Worm (Caenorhabditis elegans) whole organism, mixed stage, embryonic: ENCODE data around the gene T04C12.11.

Experiments used
- M03D4.4 ChIP-seq: sonication (generic microtip); optimal IDR thresholded peaks from 2 replicates; lab custom pipeline; 2017; ENCODE audit warnings: mild to moderate bottlenecking, missing genetic modification characterization, missing compliant biosample characterization
- bed-3 ChIP-seq: fragments of 200-800 bp; sonication (Bioruptor generic); optimal IDR thresholded peaks from 3 replicates; lab custom pipeline; 2018; ENCODE audit warnings: mild to moderate bottlenecking, missing genetic modification characterization, moderate library complexity, missing compliant biosample characterization
- blmp-1 ChIP-seq: fragments of 150-350 bp; optimal IDR thresholded peaks from 2 replicates; lab custom pipeline; 2014; ENCODE audit warnings: missing biosample characterization, missing genetic modification characterization
- ceh-39 ChIP-seq: fragments of 150-350 bp; optimal IDR thresholded peaks from 2 replicates; lab custom pipeline; 2014; ENCODE audit warnings: missing biosample characterization, missing genetic modification characterization
- ceh-43 ChIP-seq: fragments of 200-800 bp; sonication (Bioruptor generic); optimal IDR thresholded peaks from 2 replicates; lab custom pipeline; 2018; ENCODE audit warnings: mild to moderate bottlenecking, missing genetic modification characterization, moderate library complexity, missing compliant biosample characterization
- ceh-83 ChIP-seq: fragments of 200-800 bp; sonication (Bioruptor generic); optimal IDR thresholded peaks from 2 replicates; lab custom pipeline; 2018; ENCODE audit warnings: mild to moderate bottlenecking, missing genetic modification characterization, missing compliant biosample characterization
- ces-1 ChIP-seq: fragments of 150-350 bp; optimal IDR thresholded peaks from 2 replicates; lab custom pipeline; 2014; ENCODE audit warnings: missing biosample characterization, missing genetic modification reagents, missing genetic modification characterization
- cnd-1 ChIP-seq: fragments of 200-800 bp; sonication (Bioruptor generic); optimal IDR thresholded peaks from 2 replicates; lab custom pipeline; 2018; ENCODE audit warnings: mild to moderate bottlenecking, missing genetic modification characterization, missing compliant biosample characterization
- drap-1 ChIP-seq: fragments of 200-800 bp; sonication (Bioruptor generic); optimal IDR thresholded peaks from 3 replicates; lab custom pipeline; 2018; ENCODE audit warnings: mild to moderate bottlenecking, missing genetic modification characterization, missing compliant biosample characterization
- elt-1 ChIP-seq: sonication (generic microtip); optimal IDR thresholded peaks from 2 replicates; lab custom pipeline; 2017; ENCODE audit warnings: missing genetic modification characterization, mild to moderate bottlenecking, missing compliant biosample characterization, antibody characterized with exemption, moderate library complexity, borderline replicate concordance; ENCODE audit not compliant: insufficient read depth
- elt-3 ChIP-seq: fragments of 150-350 bp; optimal IDR thresholded peaks from 2 replicates; lab custom pipeline; 2014; ENCODE audit warnings: missing biosample characterization, missing genetic modification characterization
- flh-1 ChIP-seq: fragments of 200-800 bp; sonication (Bioruptor generic); optimal IDR thresholded peaks from 2 replicates; lab custom pipeline; 2018; ENCODE audit warnings: mild to moderate bottlenecking, missing genetic modification characterization, moderate library complexity, missing compliant biosample characterization
- ham-2 ChIP-seq: fragments of 200-800 bp; sonication (Bioruptor generic); optimal IDR thresholded peaks from 2 replicates; lab custom pipeline; 2018; ENCODE audit warnings: mild to moderate bottlenecking, missing genetic modification characterization, missing compliant biosample characterization
- hlh-1 ChIP-seq: fragments of 150-350 bp; optimal IDR thresholded peaks from 2 replicates; lab custom pipeline; 2014; ENCODE audit warnings: missing biosample characterization, missing genetic modification reagents, missing genetic modification characterization
- lin-13 ChIP-seq: fragments of 150-350 bp; optimal IDR thresholded peaks from 2 replicates; lab custom pipeline; 2014; ENCODE audit warnings: missing biosample characterization, missing genetic modification characterization
- lin-32 ChIP-seq: fragments of 200-800 bp; sonication (Bioruptor generic); optimal IDR thresholded peaks from 2 replicates; lab custom pipeline; 2018; ENCODE audit warnings: mild to moderate bottlenecking, missing genetic modification characterization, missing compliant biosample characterization
- lsy-2 ChIP-seq: fragments of 150-350 bp; optimal IDR thresholded peaks from 2 replicates; lab custom pipeline; 2014; ENCODE audit warnings: missing biosample characterization, missing genetic modification characterization
- mab-5 ChIP-seq: fragments of 150-350 bp; optimal IDR thresholded peaks from 2 replicates; lab custom pipeline; 2014; ENCODE audit warnings: missing biosample characterization, missing genetic modification characterization
- mep-1 ChIP-seq: fragments of 150-350 bp; optimal IDR thresholded peaks from 2 replicates; lab custom pipeline; 2017; ENCODE audit warnings: missing biosample characterization, missing genetic modification reagents, missing genetic modification characterization, inconsistent platforms
- mls-2 ChIP-seq: sonication (generic microtip); optimal IDR thresholded peaks from 2 replicates; lab custom pipeline; 2016; ENCODE audit warnings: mild to moderate bottlenecking, missing genetic modification characterization, moderate library complexity, missing compliant biosample characterization
- nhr-12 ChIP-seq: fragments of 150-350 bp; optimal IDR thresholded peaks from 2 replicates; lab custom pipeline; 2014; ENCODE audit warnings: missing biosample characterization, missing genetic modification characterization
- nhr-2 ChIP-seq: fragments of 150-350 bp; optimal IDR thresholded peaks from 2 replicates; lab custom pipeline; 2014; ENCODE audit warnings: missing biosample characterization, missing genetic modification characterization
- nhr-237 ChIP-seq: fragments of 150-350 bp; optimal IDR thresholded peaks from 2 replicates; lab custom pipeline; 2014; ENCODE audit warnings: missing biosample characterization, missing genetic modification characterization
- nhr-28 ChIP-seq: fragments of 150-350 bp; optimal IDR thresholded peaks from 2 replicates; lab custom pipeline; 2014; ENCODE audit warnings: missing biosample characterization, missing genetic modification characterization
- nhr-76 ChIP-seq: sonication (generic microtip); optimal IDR thresholded peaks from 2 replicates; lab custom pipeline; 2017; ENCODE audit warnings: missing biosample characterization, missing genetic modification characterization
- pha-4 ChIP-seq: fragments of 150-350 bp; optimal IDR thresholded peaks from 2 replicates; lab custom pipeline; 2018; ENCODE audit warnings: missing biosample characterization, missing genetic modification reagents, missing genetic modification characterization
- sem-2 ChIP-seq: fragments of 200-800 bp; sonication (Bioruptor generic); optimal IDR thresholded peaks from 2 replicates; lab custom pipeline; 2018; ENCODE audit warnings: mild to moderate bottlenecking, missing genetic modification characterization, missing compliant biosample characterization
- snpc-4 ChIP-seq: fragments of 150-350 bp; optimal IDR thresholded peaks from 2 replicates; lab custom pipeline; 2014; ENCODE audit warnings: missing biosample characterization, missing genetic modification characterization
- sptf-1 ChIP-seq: sonication (generic microtip); optimal IDR thresholded peaks from 2 replicates; lab custom pipeline; 2017; ENCODE audit warnings: mild to moderate bottlenecking, missing genetic modification characterization, moderate library complexity, missing compliant biosample characterization
- tbx-8 ChIP-seq: fragments of 200-800 bp; sonication (Bioruptor generic); optimal IDR thresholded peaks from 2 replicates; lab custom pipeline; 2018; ENCODE audit warnings: mild to moderate bottlenecking, missing genetic modification characterization, moderate library complexity, missing compliant biosample characterization
- unc-120 ChIP-seq: sonication (generic microtip); optimal IDR thresholded peaks from 2 replicates; lab custom pipeline; 2017; ENCODE audit warnings: missing genetic modification characterization, missing compliant biosample characterization; ENCODE audit not compliant: poor library complexity, severe bottlenecking
- unc-39 ChIP-seq: fragments of 150-350 bp; optimal IDR thresholded peaks from 2 replicates; lab custom pipeline; 2014; ENCODE audit warnings: missing biosample characterization, missing genetic modification characterization
- unc-62 ChIP-seq: fragments of 150-350 bp; optimal IDR thresholded peaks from 2 replicates; lab custom pipeline; 2014; ENCODE audit warnings: missing biosample characterization, missing genetic modification reagents, missing genetic modification characterization
- zip-8 ChIP-seq: fragments of 150-350 bp; optimal IDR thresholded peaks from 2 replicates; lab custom pipeline; 2014; ENCODE audit warnings: missing biosample characterization, missing genetic modification characterization
- ztf-11 ChIP-seq: fragments of 150-350 bp; optimal IDR thresholded peaks from 2 replicates; lab custom pipeline; 2014; ENCODE audit warnings: missing biosample characterization, missing genetic modification characterization

T04C12.11 gene

DNA sequence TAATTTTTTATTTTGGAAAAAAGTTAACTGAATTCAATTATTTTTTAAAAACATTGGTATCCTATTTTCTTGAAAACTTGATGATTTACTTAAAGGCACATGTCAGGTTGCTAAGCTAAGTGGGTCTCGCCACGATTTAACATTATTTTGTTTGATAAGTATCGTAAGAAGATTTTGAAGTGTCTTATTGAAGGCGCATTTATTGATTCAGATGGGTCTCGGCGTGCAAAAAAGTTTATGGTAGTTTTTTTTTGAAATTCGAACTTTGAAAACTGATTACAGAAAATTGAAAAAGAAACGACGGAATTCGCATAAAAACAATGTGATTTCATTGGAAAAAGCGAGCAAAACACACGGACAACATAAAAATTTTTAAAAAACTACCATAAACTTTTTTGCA lies 22.9 kb upstream of the T04C12.11 start:
- TF ChIP-seq nhr-237 (tag; lab: Kevin White, UChicago) (no peak), M03D4.4 (tag; lab: Kevin White, UChicago) (no peak), sem-2 (GFP tag; lab: Kevin White, UChicago) (no peak), flh-1 (GFP tag; lab: Kevin White, UChicago) (no peak), lin-32 (no peak), nhr-2 (tag; lab: Kevin White, UChicago) (no peak), nhr-76 (no peak), snpc-4 (tag; lab: Kevin White, UChicago) (no peak), lsy-2 (no peak), ceh-43 (GFP tag; lab: Kevin White, UChicago) (no peak), lin-13 (tag; lab: Kevin White, UChicago) (no peak), pha-4 (no peak), ham-2 (GFP tag; lab: Kevin White, UChicago) (no peak), drap-1 (GFP tag; lab: Kevin White, UChicago) (no peak), ztf-11 (no peak)

ce11 chrV:11082475-11082874 lies 22.4 kb upstream of the T04C12.11 start:
- TF ChIP-seq ztf-11 (no peak), nhr-28 (no peak), nhr-2 (tag; lab: Kevin White, UChicago) (no peak), ceh-83 (GFP tag; lab: Kevin White, UChicago) (no peak), lin-13 (tag; lab: Kevin White, UChicago) (no peak), ces-1 (GFP tag; lab: Kevin White, UChicago) (no peak), mls-2 (tag; lab: Kevin White, UChicago) (no peak), snpc-4 (tag; lab: Kevin White, UChicago) (no peak), M03D4.4 (tag; lab: Kevin White, UChicago) (peak; percentile 27), nhr-12 (no peak), mab-5 (tag; lab: Kevin White, UChicago) (no peak), drap-1 (GFP tag; lab: Kevin White, UChicago) (no peak), sptf-1 (no peak), ceh-39 (tag; lab: Kevin White, UChicago) (no peak), pha-4 (peak; percentile 54), cnd-1 (tag; lab: Kevin White, UChicago) (no peak), bed-3 (GFP tag; lab: Kevin White, UChicago) (no peak), ceh-43 (GFP tag; lab: Kevin White, UChicago) (no peak), hlh-1 (tag; lab: Kevin White, UChicago) (peak; percentile 76), unc-39 (tag; lab: Kevin White, UChicago) (no peak), mep-1 (tag; lab: Kevin White, UChicago) (peak; percentile 36), blmp-1 (tag; lab: Kevin White, UChicago) (no peak), ham-2 (GFP tag; lab: Kevin White, UChicago) (no peak), unc-62 (GFP tag; lab: Kevin White, UChicago) (peak; percentile 58), elt-3 (no peak), sem-2 (GFP tag; lab: Kevin White, UChicago) (no peak), unc-120 (tag; lab: Kevin White, UChicago) (peak; percentile 90), lsy-2 (no peak), flh-1 (GFP tag; lab: Kevin White, UChicago) (no peak), lin-32 (no peak), nhr-76 (no peak), tbx-8 (GFP tag; lab: Kevin White, UChicago) (no peak), elt-1 (tag; lab: Kevin White, UChicago) (no peak), nhr-237 (tag; lab: Kevin White, UChicago) (peak; percentile 50), zip-8 (tag; lab: Kevin White, UChicago) (no peak)

DNA sequence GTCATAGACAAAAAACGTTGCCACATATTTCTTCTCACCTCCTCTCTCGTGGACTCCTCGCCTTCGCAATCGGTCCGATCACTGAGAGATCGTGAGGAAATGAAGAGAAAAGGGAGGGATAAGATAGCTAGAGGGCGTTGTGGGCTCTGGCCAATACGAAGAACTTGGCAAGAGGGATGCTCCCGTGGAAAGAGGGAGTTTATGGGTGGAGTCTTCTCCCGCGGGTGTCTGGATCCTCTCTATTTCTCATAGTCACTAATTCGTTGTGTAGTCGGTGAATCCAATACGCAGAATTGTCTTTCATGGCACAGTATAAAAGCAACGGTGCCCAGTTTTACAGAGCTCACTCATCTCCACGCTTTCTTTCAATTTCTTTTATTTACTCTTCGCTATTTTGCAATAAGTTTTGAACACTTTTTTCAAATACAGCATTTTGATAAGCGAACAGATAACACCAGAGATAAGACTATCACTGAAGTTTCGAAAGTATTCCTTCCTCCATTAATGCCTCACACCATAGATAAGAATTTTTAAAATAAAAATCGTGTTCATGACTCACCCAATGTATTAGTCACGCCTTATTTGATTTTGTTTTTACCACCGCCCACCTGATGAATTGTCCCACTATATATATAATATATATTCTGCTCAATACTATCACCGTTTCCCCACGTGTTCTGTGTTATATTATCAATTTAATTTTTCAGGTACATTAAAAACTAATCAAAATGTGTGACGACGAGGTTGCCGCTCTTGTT lies 20.4 kb upstream of the T04C12.11 start, which contains the start of gene act-1:
Gene act-1, plus strand, starts transcription at position 708 of the 758 bp plus-strand sequence.
- TF ChIP-seq sptf-1 (peak; percentile 21), unc-62 (GFP tag; lab: Kevin White, UChicago) (peak; percentile 32), hlh-1 (tag; lab: Kevin White, UChicago) (peak; percentile 40), ham-2 (GFP tag; lab: Kevin White, UChicago) (no peak), nhr-12 (no peak), lin-13 (tag; lab: Kevin White, UChicago) (no peak), unc-120 (tag; lab: Kevin White, UChicago) (peak; percentile 95), bed-3 (GFP tag; lab: Kevin White, UChicago) (no peak), ceh-83 (GFP tag; lab: Kevin White, UChicago) (no peak), M03D4.4 (tag; lab: Kevin White, UChicago) (peak; percentile 43), cnd-1 (tag; lab: Kevin White, UChicago) (no peak), drap-1 (GFP tag; lab: Kevin White, UChicago) (no peak)
